Worm (Caenorhabditis elegans) whole organism, L4 larva: Measurements from ENCODE around the gene gly-12.

ENCODE experiments used
- R02D3.7 ChIP-seq: fragments of 150-350 bp; sonication (generic microtip); optimal IDR thresholded peaks from 3 replicates; lab custom pipeline; 2014; ENCODE audit warnings: missing biosample characterization, missing genetic modification characterization
- Y48G9A.11 ChIP-seq: fragments of 200-800 bp; sonication (Bioruptor generic); IDR thresholded peaks from 2 replicates; pipeline ENCODE4 v1.3.6; 2022; ENCODE audit warnings: missing genetic modification reagents, missing genetic modification characterization, missing compliant biosample characterization
- Y75B8A.6 ChIP-seq: fragments of 200-800 bp; sonication (Bioruptor generic); IDR thresholded peaks from 2 replicates; pipeline ENCODE4 v1.3.6; 2022; ENCODE audit warnings: missing genetic modification reagents, missing genetic modification characterization, missing compliant biosample characterization
- aha-1 ChIP-seq: fragments of 150-350 bp; peaks from one replicate; lab custom pipeline; 2014; ENCODE audit warnings: missing biosample characterization, missing genetic modification characterization
- aly-2 ChIP-seq: sonication (generic microtip); optimal IDR thresholded peaks from 2 replicates; lab custom pipeline; 2018; ENCODE audit warnings: missing biosample characterization, missing genetic modification characterization
- ceh-20 ChIP-seq: fragments of 200-800 bp; sonication (Bioruptor generic); IDR thresholded peaks from 2 replicates; pipeline ENCODE4 v1.3.6; 2022; ENCODE audit warnings: missing genetic modification reagents, missing genetic modification characterization, missing compliant biosample characterization
- ceh-28 ChIP-seq: fragments of 150-350 bp; optimal IDR thresholded peaks from 2 replicates; lab custom pipeline; 2014; ENCODE audit warnings: missing biosample characterization, missing genetic modification reagents, missing genetic modification characterization
- ceh-32 ChIP-seq: sonication (generic microtip); optimal IDR thresholded peaks from 2 replicates; lab custom pipeline; 2016; ENCODE audit warnings: mild to moderate bottlenecking, missing genetic modification characterization, missing compliant biosample characterization; ENCODE audit not compliant: poor library complexity
- daf-8 ChIP-seq: fragments of 200-800 bp; sonication (Bioruptor generic); IDR thresholded peaks from 2 replicates; pipeline ENCODE4 v1.3.6; 2022; ENCODE audit warnings: missing genetic modification characterization, missing compliant biosample characterization
- dmd-8 ChIP-seq: fragments of 200-800 bp; sonication (Bioruptor generic); IDR thresholded peaks from 2 replicates; pipeline ENCODE4 v1.3.6; 2022; ENCODE audit warnings: missing genetic modification characterization, missing compliant biosample characterization
- dmd-9 ChIP-seq: fragments of 200-800 bp; sonication (Bioruptor generic); IDR thresholded peaks from 2 replicates; pipeline ENCODE4 v1.3.6; 2022; ENCODE audit warnings: missing genetic modification reagents, missing genetic modification characterization, missing compliant biosample characterization
- dve-1 ChIP-seq: sonication (generic microtip); optimal IDR thresholded peaks from 2 replicates; lab custom pipeline; 2017; ENCODE audit warnings: antibody characterized with exemption, mild to moderate bottlenecking, missing genetic modification characterization, missing compliant biosample characterization; ENCODE audit not compliant: insufficient read depth
- egl-43 ChIP-seq: fragments of 200-800 bp; sonication (Bioruptor generic); IDR thresholded peaks from 2 replicates; pipeline ENCODE4 v1.3.6; 2022; ENCODE audit warnings: missing genetic modification reagents, missing genetic modification characterization, missing compliant biosample characterization
- fkh-10 ChIP-seq: fragments of 150-350 bp; optimal IDR thresholded peaks from 2 replicates; lab custom pipeline; 2014; ENCODE audit warnings: missing biosample characterization, missing genetic modification reagents, missing genetic modification characterization
- gei-8 ChIP-seq: fragments of 200-800 bp; sonication (Bioruptor generic); optimal IDR thresholded peaks from 2 replicates; lab custom pipeline; 2018; ENCODE audit warnings: mild to moderate bottlenecking, missing genetic modification characterization, missing compliant biosample characterization
- hlh-11 ChIP-seq: fragments of 200-800 bp; sonication (Bioruptor generic); optimal IDR thresholded peaks from 2 replicates; lab custom pipeline; 2018; ENCODE audit warnings: mild to moderate bottlenecking, missing genetic modification characterization, missing compliant biosample characterization
- hmg-1.1 ChIP-seq: fragments of 200-800 bp; sonication (Bioruptor generic); IDR thresholded peaks from 2 replicates; pipeline ENCODE4 v1.3.6; 2022; ENCODE audit warnings: missing genetic modification reagents, missing genetic modification characterization, missing compliant biosample characterization
- lim-7 ChIP-seq: fragments of 200-800 bp; sonication (Bioruptor generic); IDR thresholded peaks from 2 replicates; pipeline ENCODE4 v1.3.6; 2022; ENCODE audit warnings: missing genetic modification characterization, missing compliant biosample characterization
- lsy-2 ChIP-seq, 2 experiments: fragments of 150-350 bp in 1 of 2; sonication (generic microtip) in 1 of 2; optimal IDR thresholded peaks; 2 replicates each; lab custom pipeline; 2014 to 2017; ENCODE audit warnings: missing biosample characterization in 2 of 2, missing genetic modification characterization in 2 of 2
- madf-5 ChIP-seq, 2 experiments: fragments of 200-800 bp; sonication (Bioruptor generic); IDR thresholded peaks; 2 replicates each; pipeline ENCODE4 v1.3.6; 2022; ENCODE audit warnings: missing compliant biosample characterization in 2 of 2, missing genetic modification characterization in 2 of 2
- mxl-2 ChIP-seq: fragments of 200-800 bp; sonication (Bioruptor generic); conservative IDR thresholded peaks from 2 replicates; pipeline ENCODE4 v1.3.6; 2022; ENCODE audit warnings: missing genetic modification reagents, missing genetic modification characterization, missing compliant biosample characterization
- rbr-2 ChIP-seq: sonication (generic microtip); optimal IDR thresholded peaks from 2 replicates; lab custom pipeline; 2016; ENCODE audit warnings: missing genotype, missing genetic modification characterization, missing compliant biosample characterization
- set-16 ChIP-seq: fragments of 200-800 bp; sonication (Bioruptor generic); IDR thresholded peaks from 2 replicates; pipeline ENCODE4 v1.3.6; 2022; ENCODE audit warnings: missing genetic modification reagents, missing genetic modification characterization, missing compliant biosample characterization
- tag-97 ChIP-seq: fragments of 200-800 bp; sonication (Bioruptor generic); IDR thresholded peaks from 2 replicates; pipeline ENCODE4 v1.3.6; 2022; ENCODE audit warnings: missing genetic modification characterization, missing compliant biosample characterization
- tra-1 ChIP-seq: fragments of 200-800 bp; sonication (Bioruptor generic); IDR thresholded peaks from 2 replicates; pipeline ENCODE4 v1.3.6; 2022; ENCODE audit warnings: missing genetic modification reagents, missing genetic modification characterization, missing compliant biosample characterization
- unc-62 ChIP-seq, 3 experiments: fragments of 150-350 bp in 1 of 3; sonication (generic microtip); optimal IDR thresholded peaks in 2 of 3; peaks in 1 of 3; 1 replicate in 1 of 3; 2 replicates in 2 of 3; lab custom pipeline; 2014 to 2017; ENCODE audit warnings: missing biosample characterization in 3 of 3, missing genetic modification characterization in 3 of 3, missing genetic modification reagents in 3 of 3, missing genotype in 1 of 3
- zag-1 ChIP-seq: fragments of 150-350 bp; optimal IDR thresholded peaks from 2 replicates; lab custom pipeline; 2014; ENCODE audit warnings: missing biosample characterization, missing genetic modification characterization
- ztf-11 ChIP-seq: fragments of 150-350 bp; optimal IDR thresholded peaks from 2 replicates; lab custom pipeline; 2014; ENCODE audit warnings: missing biosample characterization, missing genetic modification characterization

gly-12 gene

ce11 chrX:7452606-7453005, 33.1 kb upstream of the gly-12 start:
- no peak for TF ChIP-seq ceh-28 (tag; lab: Kevin White, UChicago)
- TF ChIP-seq zag-1 (tag; lab: Kevin White, UChicago), result no peak
- no peak for TF ChIP-seq Y48G9A.11 (GFP tag; lab: Robert Waterston, UW)
- TF ChIP-seq daf-8, result no peak
- TF ChIP-seq, all 104 proteins: peak for 0

- TF ChIP-seq ceh-20 (no peak), ceh-32 (tag; lab: Kevin White, UChicago) (no peak), hlh-11 (tag; lab: Kevin White, UChicago) (no peak)
- TF ChIP-seq, all 104 proteins: peak for 0
Measured at ce11 chrX:7455960-7456359, 29.7 kb upstream of the gly-12 start.

ce11 chrX:7457154-7457674, 28.4 kb upstream of the gly-12 start:
- peak; percentile 91 for TF ChIP-seq aha-1 (tag; lab: Kevin White, UChicago)
- peak in 1 of 2 experiments; percentile 30 for TF ChIP-seq lsy-2 (tag; optimal IDR thresholded peaks at IDR 0.05; lab: Kevin White, UChicago)
- no peak for TF ChIP-seq mxl-2 (GFP tag; lab: Robert Waterston, UW)
- TF ChIP-seq fkh-10 (GFP tag; lab: Kevin White, UChicago), result peak; percentile 65
- TF ChIP-seq gei-8 (GFP tag; lab: Kevin White, UChicago), result no peak
- TF ChIP-seq dmd-9 (GFP tag; lab: Robert Waterston, UW), result no peak

- TF ChIP-seq dmd-8 (GFP tag; lab: Robert Waterston, UW) (no peak), aha-1 (tag; lab: Kevin White, UChicago) (peak; percentile 24), rbr-2 (peak; percentile 12), set-16 (GFP tag; lab: Robert Waterston, UW) (peak; percentile 49), egl-43 (GFP tag; lab: Robert Waterston, UW) (0 out of 2 replicates have a peak, but pooled peaks have one; percentile 21), aly-2 (tag; lab: Kevin White, UChicago) (no peak), hmg-1.1 (GFP tag; lab: Robert Waterston, UW) (0 out of 2 replicates have a peak, but pooled peaks have one; percentile 6), Y75B8A.6 (no peak), tra-1 (GFP tag; lab: Robert Waterston, UW) (no peak), tag-97 (GFP tag; lab: Robert Waterston, UW) (no peak)
Measured at ce11 chrX:7460516-7460915, 25.1 kb upstream of the gly-12 start.

- TF ChIP-seq egl-43 (GFP tag; lab: Robert Waterston, UW) (no peak), aha-1 (tag; lab: Kevin White, UChicago) (peak; percentile 83)
Measured at ce11 chrX:7463637-7464036, 22.0 kb upstream of the gly-12 start, which contains the start of gene sox-2. Gene sox-2 (minus strand): TSS chrX:7463736.

- TF ChIP-seq egl-43 (GFP tag; lab: Robert Waterston, UW) (0 out of 2 replicates have a peak, but pooled peaks have one; percentile 46), unc-62 (GFP tag; optimal IDR thresholded peaks at IDR 0.05 in 1 of 2; lab: Kevin White, UChicago) (peak in 1 of 2 experiments; percentile 50), unc-62 (tag; optimal IDR thresholded peaks at IDR 0.05; lab: Kevin White, UChicago) (no peak), hlh-11 (tag; lab: Kevin White, UChicago) (peak; percentile 6), gei-8 (GFP tag; lab: Kevin White, UChicago) (no peak), ztf-11 (tag; lab: Kevin White, UChicago) (no peak), set-16 (GFP tag; lab: Robert Waterston, UW) (peak; percentile 62), dve-1 (peak; percentile 1), madf-5 (GFP tag; IDR thresholded peaks at IDR 0.05; lab: Robert Waterston, UW) (no peak), R02D3.7 (tag; lab: Kevin White, UChicago) (no peak), lim-7 (GFP tag; lab: Robert Waterston, UW) (no peak)
Measured at ce11 chrX:7464389-7464788, 21.3 kb upstream of the gly-12 start.
